Worm (Caenorhabditis elegans) whole organism, L4 larva: ENCODE data around the gene cfap-36.

Source experiments
- D1046.2 ChIP-seq: fragments of 200-800 bp; sonication (Bioruptor generic); IDR thresholded peaks from 2 replicates; pipeline ENCODE4 v1.3.6; 2022; ENCODE audit warnings: missing genetic modification characterization, missing compliant biosample characterization
- F10B5.3 ChIP-seq: sonication (generic microtip); optimal IDR thresholded peaks from 2 replicates; lab custom pipeline; 2016; ENCODE audit warnings: mild to moderate bottlenecking, missing genetic modification characterization, missing compliant biosample characterization
- F49E8.2 ChIP-seq: sonication (generic microtip); optimal IDR thresholded peaks from 2 replicates; lab custom pipeline; 2016; ENCODE audit warnings: missing compliant biosample characterization, mild to moderate bottlenecking, missing genetic modification characterization, borderline replicate concordance
- T26A8.4 ChIP-seq: fragments of 200-800 bp; sonication (Bioruptor generic); IDR thresholded peaks from 2 replicates; pipeline ENCODE4 v1.3.6; 2022; ENCODE audit warnings: missing genetic modification characterization, missing compliant biosample characterization
- Y48G9A.11 ChIP-seq: fragments of 200-800 bp; sonication (Bioruptor generic); IDR thresholded peaks from 2 replicates; pipeline ENCODE4 v1.3.6; 2022; ENCODE audit warnings: missing genetic modification reagents, missing genetic modification characterization, missing compliant biosample characterization
- Y75B8A.6 ChIP-seq: fragments of 200-800 bp; sonication (Bioruptor generic); IDR thresholded peaks from 2 replicates; pipeline ENCODE4 v1.3.6; 2022; ENCODE audit warnings: missing genetic modification reagents, missing genetic modification characterization, missing compliant biosample characterization
- ZK546.5 ChIP-seq, 2 experiments: sonication (generic microtip); optimal IDR thresholded peaks; 2 replicates each; lab custom pipeline; 2017; ENCODE audit warnings: missing biosample characterization in 2 of 2, missing genetic modification characterization in 2 of 2
- ceh-44 ChIP-seq: fragments of 200-800 bp; sonication (Bioruptor generic); IDR thresholded peaks from 2 replicates; pipeline ENCODE4 v1.3.6; 2022; ENCODE audit warnings: missing genetic modification reagents, missing genetic modification characterization, missing compliant biosample characterization
- ceh-62 ChIP-seq: sonication (generic microtip); optimal IDR thresholded peaks from 2 replicates; lab custom pipeline; 2017; ENCODE audit warnings: missing biosample characterization, missing genetic modification characterization
- daf-19 ChIP-seq: fragments of 200-800 bp; sonication (Bioruptor generic); conservative IDR thresholded peaks from 2 replicates; pipeline ENCODE4 v1.3.6; 2022; ENCODE audit warnings: missing genetic modification characterization, missing compliant biosample characterization
- dpl-1 ChIP-seq: fragments of 150-350 bp; optimal IDR thresholded peaks from 2 replicates; lab custom pipeline; 2014; ENCODE audit warnings: missing biosample characterization, missing genetic modification reagents, missing genetic modification characterization
- egl-43 ChIP-seq: fragments of 200-800 bp; sonication (Bioruptor generic); IDR thresholded peaks from 2 replicates; pipeline ENCODE4 v1.3.6; 2022; ENCODE audit warnings: missing genetic modification reagents, missing genetic modification characterization, missing compliant biosample characterization
- gei-8 ChIP-seq: fragments of 200-800 bp; sonication (Bioruptor generic); optimal IDR thresholded peaks from 2 replicates; lab custom pipeline; 2018; ENCODE audit warnings: mild to moderate bottlenecking, missing genetic modification characterization, missing compliant biosample characterization
- lim-7 ChIP-seq: fragments of 200-800 bp; sonication (Bioruptor generic); IDR thresholded peaks from 2 replicates; pipeline ENCODE4 v1.3.6; 2022; ENCODE audit warnings: missing genetic modification characterization, missing compliant biosample characterization
- lin-15B ChIP-seq: fragments of 150-350 bp; sonication (generic microtip); optimal IDR thresholded peaks from 3 replicates; lab custom pipeline; 2014; ENCODE audit warnings: missing biosample characterization, missing genetic modification characterization
- lin-29 ChIP-seq: fragments of 200-800 bp; sonication (Bioruptor generic); IDR thresholded peaks from 2 replicates; pipeline ENCODE4 v1.3.6; 2022; ENCODE audit warnings: missing genetic modification reagents, missing genetic modification characterization, missing compliant biosample characterization
- lir-3 ChIP-seq: sonication (generic microtip); optimal IDR thresholded peaks from 2 replicates; lab custom pipeline; 2016; ENCODE audit warnings: mild to moderate bottlenecking, missing genetic modification characterization, missing compliant biosample characterization
- mdt-29 ChIP-seq: fragments of 200-800 bp; sonication (Bioruptor generic); IDR thresholded peaks from 2 replicates; pipeline ENCODE4 v1.3.6; 2022; ENCODE audit warnings: missing genetic modification reagents, missing genetic modification characterization, missing compliant biosample characterization
- mep-1 ChIP-seq: fragments of 150-350 bp; sonication (generic microtip); optimal IDR thresholded peaks from 3 replicates; lab custom pipeline; 2014; ENCODE audit warnings: missing biosample characterization, missing genetic modification characterization
- mes-2 ChIP-seq: sonication (generic microtip); optimal IDR thresholded peaks from 2 replicates; lab custom pipeline; 2016; ENCODE audit warnings: missing genotype, mild to moderate bottlenecking, missing genetic modification characterization, missing compliant biosample characterization; ENCODE audit not compliant: poor library complexity, severe bottlenecking
- mxl-2 ChIP-seq: fragments of 200-800 bp; sonication (Bioruptor generic); conservative IDR thresholded peaks from 2 replicates; pipeline ENCODE4 v1.3.6; 2022; ENCODE audit warnings: missing genetic modification reagents, missing genetic modification characterization, missing compliant biosample characterization
- nhr-111 ChIP-seq: fragments of 200-800 bp; sonication (Bioruptor generic); optimal IDR thresholded peaks from 2 replicates; lab custom pipeline; 2018; ENCODE audit warnings: mild to moderate bottlenecking, missing genetic modification characterization, missing compliant biosample characterization
- nhr-237 ChIP-seq: sonication (generic microtip); optimal IDR thresholded peaks from 2 replicates; lab custom pipeline; 2017; ENCODE audit warnings: missing biosample characterization, missing genetic modification characterization
- nhr-25 ChIP-seq: sonication (generic microtip); optimal IDR thresholded peaks from 2 replicates; lab custom pipeline; 2017; ENCODE audit warnings: missing genetic modification characterization, mild to moderate bottlenecking, missing compliant biosample characterization, antibody characterized with exemption, moderate library complexity, borderline replicate concordance; ENCODE audit not compliant: insufficient read depth
- nhr-28 ChIP-seq: fragments of 150-350 bp; optimal IDR thresholded peaks from 2 replicates; lab custom pipeline; 2014; ENCODE audit warnings: missing biosample characterization, missing genetic modification characterization
- nhr-41 ChIP-seq: fragments of 200-800 bp; sonication (Bioruptor generic); IDR thresholded peaks from 2 replicates; pipeline ENCODE4 v1.3.6; 2022; ENCODE audit warnings: missing genetic modification reagents, missing genetic modification characterization, missing compliant biosample characterization
- nhr-42 ChIP-seq: fragments of 200-800 bp; sonication (Bioruptor generic); IDR thresholded peaks from 2 replicates; pipeline ENCODE4 v1.3.6; 2022; ENCODE audit warnings: missing genetic modification characterization, missing compliant biosample characterization
- nhr-76 ChIP-seq: fragments of 150-350 bp; optimal IDR thresholded peaks from 2 replicates; lab custom pipeline; 2014; ENCODE audit warnings: missing biosample characterization, missing genetic modification characterization
- nhr-77 ChIP-seq: fragments of 150-350 bp; optimal IDR thresholded peaks from 2 replicates; lab custom pipeline; 2014; ENCODE audit warnings: missing biosample characterization, missing genetic modification characterization
- pqm-1 ChIP-seq: sonication (generic microtip); optimal IDR thresholded peaks from 2 replicates; lab custom pipeline; 2017; ENCODE audit warnings: missing biosample characterization, missing genetic modification characterization
- rbr-2 ChIP-seq: sonication (generic microtip); optimal IDR thresholded peaks from 2 replicates; lab custom pipeline; 2016; ENCODE audit warnings: missing genotype, missing genetic modification characterization, missing compliant biosample characterization
- saeg-2 ChIP-seq: fragments of 200-800 bp; sonication (Bioruptor generic); IDR thresholded peaks from 2 replicates; pipeline ENCODE4 v1.3.6; 2022; ENCODE audit warnings: missing genetic modification reagents, missing genetic modification characterization, missing compliant biosample characterization
- sdz-12 ChIP-seq: fragments of 200-800 bp; sonication (Bioruptor generic); optimal IDR thresholded peaks from 2 replicates; lab custom pipeline; 2018; ENCODE audit warnings: mild to moderate bottlenecking, missing genetic modification characterization, missing compliant biosample characterization
- set-16 ChIP-seq: fragments of 200-800 bp; sonication (Bioruptor generic); IDR thresholded peaks from 2 replicates; pipeline ENCODE4 v1.3.6; 2022; ENCODE audit warnings: missing genetic modification reagents, missing genetic modification characterization, missing compliant biosample characterization
- spr-1 ChIP-seq: sonication (generic microtip); optimal IDR thresholded peaks from 2 replicates; lab custom pipeline; 2016; ENCODE audit warnings: mild to moderate bottlenecking, missing genetic modification characterization, missing compliant biosample characterization
- tra-1 ChIP-seq: fragments of 200-800 bp; sonication (Bioruptor generic); IDR thresholded peaks from 2 replicates; pipeline ENCODE4 v1.3.6; 2022; ENCODE audit warnings: missing genetic modification reagents, missing genetic modification characterization, missing compliant biosample characterization
- unc-39 ChIP-seq: sonication (generic microtip); optimal IDR thresholded peaks from 2 replicates; lab custom pipeline; 2017; ENCODE audit warnings: missing biosample characterization, missing genetic modification characterization
- unc-62 ChIP-seq, 3 experiments: fragments of 150-350 bp in 1 of 3; sonication (generic microtip); optimal IDR thresholded peaks in 2 of 3; peaks in 1 of 3; 1 replicate in 1 of 3; 2 replicates in 2 of 3; lab custom pipeline; 2014 to 2017; ENCODE audit warnings: missing biosample characterization in 3 of 3, missing genetic modification characterization in 3 of 3, missing genetic modification reagents in 3 of 3, missing genotype in 1 of 3
- vab-7 ChIP-seq: fragments of 200-800 bp; sonication (Bioruptor generic); IDR thresholded peaks from 2 replicates; pipeline ENCODE4 v1.3.6; 2022; ENCODE audit warnings: missing genetic modification reagents, missing genetic modification characterization, missing compliant biosample characterization
- zfp-3 ChIP-seq: fragments of 200-800 bp; sonication (Bioruptor generic); conservative IDR thresholded peaks from 2 replicates; pipeline ENCODE4 v1.3.6; 2022; ENCODE audit warnings: missing genetic modification reagents, missing genetic modification characterization, missing compliant biosample characterization
- zip-11 ChIP-seq: fragments of 200-800 bp; sonication (Bioruptor generic); IDR thresholded peaks from 2 replicates; pipeline ENCODE4 v1.3.6; 2022; ENCODE audit warnings: missing genetic modification characterization, missing compliant biosample characterization
- zip-2 ChIP-seq: fragments of 150-350 bp; optimal IDR thresholded peaks from 2 replicates; lab custom pipeline; 2014; ENCODE audit warnings: missing biosample characterization, missing genetic modification characterization
- ztf-11 ChIP-seq: fragments of 150-350 bp; optimal IDR thresholded peaks from 2 replicates; lab custom pipeline; 2014; ENCODE audit warnings: missing biosample characterization, missing genetic modification characterization

Gene cfap-36

ce11 chrV:122750-123149 is 49.3 kb downstream of the cfap-36 start, which contains the start of gene cgp-1 (continued):
- TF ChIP-seq dpl-1 (GFP tag; lab: Kevin White, UChicago) (peak; percentile 26), daf-19 (GFP tag; lab: Robert Waterston, UW) (no peak)

ce11 chrV:122249-122648 is 49.8 kb downstream of the cfap-36 start:
- TF ChIP-seq unc-39 (tag; lab: Kevin White, UChicago) = no peak
- TF ChIP-seq lir-3 (tag; lab: Kevin White, UChicago) = no peak
- TF ChIP-seq set-16 (GFP tag; lab: Robert Waterston, UW) = peak; percentile 81
- 0 out of 2 replicates have a peak, but pooled peaks have one; percentile 7 for TF ChIP-seq egl-43 (GFP tag; lab: Robert Waterston, UW)
- TF ChIP-seq rbr-2 (tag; lab: Kevin White, UChicago) = no peak

DNA sequence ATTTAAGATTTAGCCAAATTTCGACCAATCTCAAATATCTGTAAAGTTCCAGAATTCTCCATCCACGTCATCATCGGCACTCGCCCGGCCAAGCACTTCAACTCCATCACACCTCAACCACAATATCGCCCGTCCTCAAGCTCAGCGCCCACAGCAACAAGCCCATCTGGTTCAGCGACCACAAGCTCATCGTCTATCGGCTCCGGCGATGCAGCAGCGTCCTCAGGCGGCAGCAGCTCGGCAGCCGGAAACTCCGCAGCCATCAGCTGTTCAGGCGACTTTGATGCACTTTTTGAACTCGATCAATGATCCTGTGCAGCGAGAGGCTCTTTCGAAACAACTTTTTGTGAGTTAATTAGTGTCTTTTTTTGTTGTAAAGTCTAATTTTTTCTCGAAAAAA is 54.7 kb downstream of the cfap-36 start:
- TF ChIP-seq nhr-77 (tag; lab: Kevin White, UChicago) (no peak), zip-11 (GFP tag; lab: Robert Waterston, UW) (no peak), tra-1 (GFP tag; lab: Robert Waterston, UW) (no peak), ztf-11 (no peak), ceh-62 (no peak), zfp-3 (no peak), set-16 (GFP tag; lab: Robert Waterston, UW) (peak; percentile 94), sdz-12 (GFP tag; lab: Kevin White, UChicago) (no peak), pqm-1 (tag; lab: Kevin White, UChicago) (no peak), Y48G9A.11 (GFP tag; lab: Robert Waterston, UW) (peak; percentile 39; the same call in 1 of the 2 replicates), mxl-2 (GFP tag; lab: Robert Waterston, UW) (no peak), vab-7 (GFP tag; lab: Robert Waterston, UW) (no peak), mep-1 (tag; lab: Kevin White, UChicago) (no peak), nhr-111 (peak; percentile 20), nhr-237 (no peak), nhr-25 (tag; lab: Kevin White, UChicago) (no peak), nhr-76 (tag; lab: Kevin White, UChicago) (no peak), D1046.2 (GFP tag; lab: Robert Waterston, UW) (0 out of 2 replicates have a peak, but pooled peaks have one; percentile 46), nhr-41 (GFP tag; lab: Robert Waterston, UW) (0 out of 2 replicates have a peak, but pooled peaks have one; percentile 15), ZK546.5 (tag; optimal IDR thresholded peaks at IDR 0.05; lab: Kevin White, UChicago) (no peak), lin-29 (GFP tag; lab: Robert Waterston, UW) (no peak), unc-62 (GFP tag; optimal IDR thresholded peaks at IDR 0.05 in 1 of 2; lab: Kevin White, UChicago) (no peak), unc-62 (tag; optimal IDR thresholded peaks at IDR 0.05; lab: Kevin White, UChicago) (no peak), mes-2 (tag; lab: Kevin White, UChicago) (no peak), lir-3 (tag; lab: Kevin White, UChicago) (no peak), rbr-2 (tag; lab: Kevin White, UChicago) (no peak), saeg-2 (GFP tag; lab: Robert Waterston, UW) (0 out of 2 replicates have a peak, but pooled peaks have one; percentile 37), zip-2 (tag; lab: Kevin White, UChicago) (no peak), lim-7 (no peak), gei-8 (GFP tag; lab: Kevin White, UChicago) (peak; percentile 64), mdt-29 (GFP tag; lab: Robert Waterston, UW) (no peak), ceh-44 (GFP tag; lab: Robert Waterston, UW) (no peak), Y75B8A.6 (no peak), F10B5.3 (tag; lab: Kevin White, UChicago) (no peak), spr-1 (tag; lab: Kevin White, UChicago) (no peak), nhr-28 (tag; lab: Kevin White, UChicago) (no peak), F49E8.2 (no peak), egl-43 (GFP tag; lab: Robert Waterston, UW) (peak; percentile 74), nhr-42 (no peak), lin-15B (no peak), T26A8.4 (GFP tag; lab: Robert Waterston, UW) (peak; percentile 58)
